Worm (Caenorhabditis elegans) whole organism, L3 larva: ENCODE measurements around the gene W02D7.11.

Experiments used
- aly-2 ChIP-seq: fragments of 150-350 bp; optimal IDR thresholded peaks from 2 replicates; lab custom pipeline; 2014; ENCODE audit warnings: missing biosample characterization, missing genetic modification characterization
- ceh-9 ChIP-seq: sonication (generic microtip); optimal IDR thresholded peaks from 2 replicates; lab custom pipeline; 2018; ENCODE audit warnings: missing biosample characterization, missing genetic modification characterization
- elt-3 ChIP-seq, 3 experiments: fragments of 150-350 bp in 1 of 3; sonication (generic microtip) in 2 of 3; optimal IDR thresholded peaks; 2 replicates in 2 of 3; 4 replicates in 1 of 3; lab custom pipeline; 2014 to 2017; ENCODE audit warnings: missing biosample characterization in 3 of 3, missing genetic modification characterization in 3 of 3
- fkh-10 ChIP-seq: sonication (generic microtip); optimal IDR thresholded peaks from 2 replicates; lab custom pipeline; 2017; ENCODE audit warnings: missing biosample characterization, missing genetic modification reagents, missing genetic modification characterization
- fos-1 ChIP-seq: fragments of 150-350 bp; optimal IDR thresholded peaks from 2 replicates; lab custom pipeline; 2014; ENCODE audit warnings: missing biosample characterization, missing genetic modification characterization
- jun-1 ChIP-seq: fragments of 150-350 bp; optimal IDR thresholded peaks from 2 replicates; lab custom pipeline; 2014; ENCODE audit warnings: missing biosample characterization, missing genetic modification reagents, missing genetic modification characterization
- lin-15B ChIP-seq: fragments of 150-350 bp; optimal IDR thresholded peaks from 2 replicates; lab custom pipeline; 2014; ENCODE audit warnings: missing biosample characterization, missing genetic modification characterization
- mdl-1 ChIP-seq: fragments of 150-350 bp; optimal IDR thresholded peaks from 2 replicates; lab custom pipeline; 2014; ENCODE audit warnings: missing biosample characterization, missing genetic modification characterization
- nhr-12 ChIP-seq: fragments of 150-350 bp; optimal IDR thresholded peaks from 2 replicates; lab custom pipeline; 2014; ENCODE audit warnings: missing biosample characterization, missing genetic modification characterization
- pha-4 ChIP-seq: fragments of 150-350 bp; optimal IDR thresholded peaks from 2 replicates; lab custom pipeline; 2014; ENCODE audit warnings: missing biosample characterization, missing genetic modification reagents, missing genetic modification characterization
- unc-62 ChIP-seq: fragments of 150-350 bp; sonication (generic microtip); optimal IDR thresholded peaks from 4 replicates; lab custom pipeline; 2014; ENCODE audit warnings: missing biosample characterization, missing genetic modification reagents, missing genetic modification characterization

DNA sequence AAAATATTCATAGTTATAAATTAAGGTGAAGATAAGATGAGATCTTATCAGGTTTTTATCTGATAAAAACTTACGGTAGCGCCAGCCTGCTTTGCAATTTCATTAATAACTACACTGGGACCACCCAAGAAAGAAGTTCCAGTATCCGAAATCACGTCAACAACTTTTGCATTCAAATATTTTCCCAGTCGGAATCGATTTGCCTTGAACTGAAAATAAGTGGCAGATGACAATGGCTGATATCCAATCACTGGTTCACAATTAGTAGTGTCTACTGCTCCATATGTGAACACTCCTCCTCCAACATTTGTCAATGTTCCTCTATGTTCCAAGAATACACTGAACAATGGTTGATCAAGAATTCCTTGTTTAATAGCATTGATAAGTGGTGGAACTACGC, 38.1 kb downstream of the W02D7.11 start, which contains the start of gene F21F8.5:
- TF ChIP-seq lin-15B (no peak), fkh-10 (GFP tag; lab: Kevin White, UChicago) (no peak), unc-62 (no peak), aly-2 (no peak), pha-4 (no peak), mdl-1 (tag; lab: Kevin White, UChicago) (no peak), elt-3 (tag; optimal IDR thresholded peaks at IDR 0.05; lab: Kevin White, UChicago) (no peak), jun-1 (no peak), ceh-9 (no peak), fos-1 (tag; lab: Kevin White, UChicago) (no peak), nhr-12 (tag; lab: Kevin White, UChicago) (no peak)
